Fruit fly (Drosophila melanogaster) S2 (cell line): Measurements from ENCODE around the gene Est-P.

Experiments
- CG8478 ChIP-seq: fragments of >200 bp; optimal IDR thresholded peaks from 2 replicates; lab custom pipeline; 2018
- CTCF ChIP-seq, 2 experiments: fragments of >200 bp; optimal IDR thresholded peaks; 2 replicates each; lab custom pipeline; 2018

DNA sequence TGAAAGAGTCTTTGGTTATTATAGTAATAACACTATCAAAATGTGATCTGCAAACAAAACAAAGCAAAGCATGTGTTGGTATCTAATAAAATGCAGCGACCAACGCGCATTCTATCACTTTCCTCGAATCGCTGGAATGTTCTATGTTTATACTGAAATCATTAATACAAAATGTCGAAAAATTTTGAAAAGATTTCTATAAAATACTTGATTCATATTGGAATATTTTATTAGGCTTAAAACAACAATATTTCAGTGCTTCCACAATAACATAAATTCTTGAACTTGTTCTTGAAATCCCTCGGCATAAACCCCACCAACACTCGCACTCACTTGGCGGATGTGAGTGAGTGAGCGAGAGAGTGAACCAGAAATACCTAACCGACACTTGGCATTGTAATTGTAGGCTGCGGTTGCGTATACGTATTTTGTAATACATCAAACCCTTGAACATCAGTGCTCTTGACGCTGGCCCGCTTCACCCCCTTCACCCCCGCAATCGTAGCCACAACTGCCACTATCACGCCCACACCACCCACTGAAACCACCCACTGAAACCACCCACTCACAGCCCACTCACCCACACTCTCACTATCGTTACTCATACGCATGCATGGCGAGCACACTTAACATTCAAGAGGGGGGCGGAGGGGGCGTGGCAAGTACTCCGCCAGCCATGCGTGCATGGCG, 32.6 kb downstream of the Est-P start:
- no peak for TF ChIP-seq CTCF (optimal IDR thresholded peaks at IDR 0.05; lab: Kevin White, UChicago)
- no peak for TF ChIP-seq CG8478
